Worm (Caenorhabditis elegans): ENCODE results near the gene lact-9.
A peak's percentile ranks its signal among the peaks of the same experiment; 100 is the strongest.

Gene lact-9

ce11 chrIV:13785545-13785944, at the start of gene lact-9:
Gene lact-9 (minus strand): TSS chrIV:13785645.
- TF ChIP-seq che-1 (tag; optimal IDR thresholded peaks at IDR 0.05) (no peak), ceh-48 (tag; optimal IDR thresholded peaks at IDR 0.05) (no peak), tbx-2 (tag; optimal IDR thresholded peaks at IDR 0.05) (no peak), hlh-6 (tag; optimal IDR thresholded peaks at IDR 0.05) (no peak), nhr-232 (tag; optimal IDR thresholded peaks at IDR 0.05) (no peak), eyg-1 (tag; optimal IDR thresholded peaks at IDR 0.05) (no peak), pqm-1 (tag; optimal IDR thresholded peaks at IDR 0.05) (no peak), pros-1 (tag; optimal IDR thresholded peaks at IDR 0.05) (no peak), ceh-24 (tag; optimal IDR thresholded peaks at IDR 0.05) (no peak), ceh-22 (tag; optimal IDR thresholded peaks at IDR 0.05) (no peak), K02D7.2 (tag; optimal IDR thresholded peaks at IDR 0.05) (no peak), ets-4 (tag; optimal IDR thresholded peaks at IDR 0.05) (no peak), nhr-11 (tag; optimal IDR thresholded peaks at IDR 0.05) (no peak)

- TF ChIP-seq elt-2 (tag; optimal IDR thresholded peaks at IDR 0.05): no peak
- TF ChIP-seq nhr-232 (tag; optimal IDR thresholded peaks at IDR 0.05): no peak
- no peak for TF ChIP-seq pag-3 (tag; optimal IDR thresholded peaks at IDR 0.05; ENCODE audit: borderline replicate concordance)
- no peak for TF ChIP-seq ceh-2 (tag; optimal IDR thresholded peaks at IDR 0.05)
- no peak for TF ChIP-seq unc-55 (GFP tag; optimal IDR thresholded peaks at IDR 0.05)
These were observed 49.1 kb upstream of the lact-9 start for ce11 chrIV:13834394-13835129.

- TF ChIP-seq unc-3 (GFP tag; conservative IDR thresholded peaks at IDR 0.05): no peak
- TF ChIP-seq unc-3 (tag; optimal IDR thresholded peaks at IDR 0.05): no peak
- no peak for TF ChIP-seq ref-2 (tag; optimal IDR thresholded peaks at IDR 0.05)
- no peak for TF ChIP-seq gmeb-2 (tag; optimal IDR thresholded peaks at IDR 0.05)
- TF ChIP-seq mec-3 (tag; optimal IDR thresholded peaks at IDR 0.05; ENCODE audit: borderline replicate concordance): no peak
- TF ChIP-seq ceh-6 (GFP tag; optimal IDR thresholded peaks at IDR 0.05): no peak
- TF ChIP-seq ets-4 (tag; optimal IDR thresholded peaks at IDR 0.05): no peak
- TF ChIP-seq hlh-15 (tag; optimal IDR thresholded peaks at IDR 0.05): no peak
- TF ChIP-seq sox-2 (GFP tag; IDR thresholded peaks at IDR 0.05): no peak
- no peak for TF ChIP-seq tbx-7 (tag; optimal IDR thresholded peaks at IDR 0.05)
- no peak for TF ChIP-seq elt-2 (tag; optimal IDR thresholded peaks at IDR 0.05)
- TF ChIP-seq ceh-19 (GFP tag; optimal IDR thresholded peaks at IDR 0.05): no peak
- TF ChIP-seq ttx-3 (tag; optimal IDR thresholded peaks at IDR 0.05): no peak
- no peak for TF ChIP-seq pat-9 (tag; optimal IDR thresholded peaks at IDR 0.05)
- TF ChIP-seq F13H6.1 (tag; optimal IDR thresholded peaks at IDR 0.05): no peak
These were observed 42.1 kb upstream of the lact-9 start, which contains the start of gene rga-5 for ce11 chrIV:13827586-13827985. Gene rga-5 (plus strand): TSS chrIV:13827886.

- no peak for TF ChIP-seq elt-4 (tag; optimal IDR thresholded peaks at IDR 0.05)
- TF ChIP-seq fkh-6 (tag; optimal IDR thresholded peaks at IDR 0.05): no peak
- TF ChIP-seq ama-1 (optimal IDR thresholded peaks at IDR 0.05): no peak
- TF ChIP-seq ceh-45 (GFP tag; IDR thresholded peaks at IDR 0.05): no peak
- no peak for TF ChIP-seq che-1 (tag; optimal IDR thresholded peaks at IDR 0.05)
- TF ChIP-seq hlh-6 (tag; optimal IDR thresholded peaks at IDR 0.05): no peak
- TF ChIP-seq ceh-19 (GFP tag; optimal IDR thresholded peaks at IDR 0.05): no peak
- TF ChIP-seq rnt-1 (tag; optimal IDR thresholded peaks at IDR 0.05): peak; percentile 19
- TF ChIP-seq ceh-24 (tag; optimal IDR thresholded peaks at IDR 0.05): no peak
- no peak for TF ChIP-seq sox-2 (GFP tag; IDR thresholded peaks at IDR 0.05)
- no peak for TF ChIP-seq zip-5 (tag; optimal IDR thresholded peaks at IDR 0.05)
- TF ChIP-seq ztf-16 (tag; optimal IDR thresholded peaks at IDR 0.05): no peak
- TF ChIP-seq ceh-9 (tag; optimal IDR thresholded peaks at IDR 0.05): no peak
- peak; percentile 50 for TF ChIP-seq nfya-1 (tag; optimal IDR thresholded peaks at IDR 0.05)
- no peak for TF ChIP-seq hlh-13 (GFP tag; optimal IDR thresholded peaks at IDR 0.05)
- no peak for TF ChIP-seq tbx-7 (tag; optimal IDR thresholded peaks at IDR 0.05)
- TF ChIP-seq Y22D7AL.16 (tag; optimal IDR thresholded peaks at IDR 0.05): no peak
- TF ChIP-seq npax-4 (tag; optimal IDR thresholded peaks at IDR 0.05): no peak
- no peak for TF ChIP-seq hlh-8 (tag; optimal IDR thresholded peaks at IDR 0.05)
- TF ChIP-seq ttx-3 (tag; optimal IDR thresholded peaks at IDR 0.05): no peak
- no peak for TF ChIP-seq pha-4 (tag; optimal IDR thresholded peaks at IDR 0.05)
- no peak for TF ChIP-seq hlh-30 (tag; optimal IDR thresholded peaks at IDR 0.05; ENCODE audit: insufficient read depth)
- no peak for TF ChIP-seq fax-1 (tag; optimal IDR thresholded peaks at IDR 0.05)
- peak; percentile 82 for TF ChIP-seq ceh-18 (tag; optimal IDR thresholded peaks at IDR 0.05)
- no peak for TF ChIP-seq ahr-1 (tag; optimal IDR thresholded peaks at IDR 0.05)
These were observed 40.9 kb upstream of the lact-9 start for ce11 chrIV:13826363-13826762.

Measured in whole organism, late embryonic.